Worm (Caenorhabditis elegans): ENCODE results near the gene F21A3.3.

DNA sequence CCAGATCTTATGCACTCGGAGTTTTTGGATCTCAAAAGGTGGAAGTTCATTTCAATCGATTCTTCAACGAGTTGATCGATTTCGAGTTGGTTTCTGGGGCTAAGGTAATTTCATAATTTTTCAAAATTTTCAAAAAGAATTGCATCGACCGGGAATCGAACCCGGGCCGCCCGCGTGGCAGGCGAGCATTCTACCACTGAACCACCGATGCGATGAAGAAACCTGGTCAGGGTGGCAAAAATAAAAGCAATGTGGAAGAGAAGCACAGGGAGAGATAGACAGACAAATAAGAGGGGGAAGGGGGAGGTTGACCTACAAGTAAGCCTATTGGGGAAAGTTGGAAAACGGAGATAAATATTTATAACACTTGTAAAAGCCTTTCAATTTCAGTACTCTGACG, 12.4 kb upstream of the F21A3.3 start:
- no peak for TF ChIP-seq him-1 (tag; optimal IDR thresholded peaks at IDR 0.05)
- TF ChIP-seq W03F9.2 (tag; optimal IDR thresholded peaks at IDR 0.05), result no peak
- TF ChIP-seq dao-5 (tag; optimal IDR thresholded peaks at IDR 0.05), result peak; percentile 5
